Worm (Caenorhabditis elegans) whole organism, young adult: ENCODE measurements around the gene hch-1.

Experiments used
- T26A5.8 ChIP-seq: sonication (generic microtip); optimal IDR thresholded peaks from 2 replicates; lab custom pipeline; 2016; ENCODE audit warnings: missing genetic modification characterization, missing compliant biosample characterization
- Y79H2A.3 ChIP-seq: fragments of 200-800 bp; sonication (Bioruptor generic); conservative IDR thresholded peaks from 2 replicates; pipeline ENCODE4 v1.3.6; 2022; ENCODE audit warnings: missing genetic modification reagents, missing genetic modification characterization, missing compliant biosample characterization
- ZK185.1 ChIP-seq: sonication (generic microtip); optimal IDR thresholded peaks from 2 replicates; lab custom pipeline; 2016; ENCODE audit warnings: mild to moderate bottlenecking, missing genetic modification characterization, missing compliant biosample characterization; ENCODE audit not compliant: poor library complexity, severe bottlenecking
- ama-1 ChIP-seq, 3 experiments: fragments of 150-350 bp in 1 of 3; sonication (generic microtip) in 2 of 3; optimal IDR thresholded peaks; 2 replicates each; lab custom pipeline; 2014 to 2018; ENCODE audit warnings: missing biosample characterization in 2 of 3, missing genetic modification characterization in 2 of 3, missing genetic modification reagents in 2 of 3
- aptf-3 ChIP-seq: fragments of 200-800 bp; sonication (Bioruptor generic); IDR thresholded peaks from 2 replicates; pipeline ENCODE4 v1.3.6; 2022; ENCODE audit warnings: missing genetic modification characterization, missing compliant biosample characterization
- bed-1 ChIP-seq: fragments of 200-800 bp; sonication (Bioruptor generic); IDR thresholded peaks from 2 replicates; pipeline ENCODE4 v1.3.6; 2022; ENCODE audit warnings: missing genetic modification reagents, missing genetic modification characterization, missing compliant biosample characterization
- die-1 ChIP-seq: sonication (generic microtip); optimal IDR thresholded peaks from 2 replicates; lab custom pipeline; 2016; ENCODE audit warnings: missing genotype, mild to moderate bottlenecking, missing genetic modification characterization, missing compliant biosample characterization
- egrh-3 ChIP-seq: fragments of 200-800 bp; sonication (Bioruptor generic); IDR thresholded peaks from 2 replicates; pipeline ENCODE4 v1.3.6; 2022; ENCODE audit warnings: missing genetic modification reagents, missing genetic modification characterization, missing compliant biosample characterization
- ets-4 ChIP-seq: fragments of 200-800 bp; sonication (Bioruptor generic); optimal IDR thresholded peaks from 2 replicates; lab custom pipeline; 2018; ENCODE audit warnings: mild to moderate bottlenecking, missing genetic modification characterization, missing compliant biosample characterization
- hmg-1.2 ChIP-seq: fragments of 200-800 bp; sonication (Bioruptor generic); IDR thresholded peaks from 2 replicates; pipeline ENCODE4 v1.3.6; 2022; ENCODE audit warnings: missing genetic modification reagents, missing genetic modification characterization, missing compliant biosample characterization
- snpc-1.1 ChIP-seq: sonication (generic microtip); optimal IDR thresholded peaks from 2 replicates; lab custom pipeline; 2017; ENCODE audit warnings: missing genetic modification characterization, mild to moderate bottlenecking, missing compliant biosample characterization, antibody characterized with exemption, moderate library complexity, missing genotype, missing genetic modification reagents; ENCODE audit not compliant: insufficient read depth
- snpc-4 ChIP-seq, 5 experiments: fragments of 150-350 bp in 1 of 5; sonication (generic microtip) in 4 of 5; optimal IDR thresholded peaks; 2 replicates each; lab custom pipeline; 2014 to 2018; ENCODE audit warnings: missing genetic modification characterization in 5 of 5, missing biosample characterization in 3 of 5, antibody characterized with exemption in 2 of 5, mild to moderate bottlenecking in 2 of 5, missing compliant biosample characterization in 2 of 5, missing genotype in 2 of 5, moderate library complexity in 2 of 5, missing genetic modification reagents in 1 of 5
- unc-130 ChIP-seq: sonication (generic microtip); optimal IDR thresholded peaks from 2 replicates; lab custom pipeline; 2016; ENCODE audit warnings: missing genetic modification reagents, missing genetic modification characterization, missing compliant biosample characterization
- unc-62 ChIP-seq: fragments of 150-350 bp; optimal IDR thresholded peaks from 2 replicates; lab custom pipeline; 2014; ENCODE audit warnings: missing biosample characterization, missing genetic modification reagents, missing genetic modification characterization

DNA sequence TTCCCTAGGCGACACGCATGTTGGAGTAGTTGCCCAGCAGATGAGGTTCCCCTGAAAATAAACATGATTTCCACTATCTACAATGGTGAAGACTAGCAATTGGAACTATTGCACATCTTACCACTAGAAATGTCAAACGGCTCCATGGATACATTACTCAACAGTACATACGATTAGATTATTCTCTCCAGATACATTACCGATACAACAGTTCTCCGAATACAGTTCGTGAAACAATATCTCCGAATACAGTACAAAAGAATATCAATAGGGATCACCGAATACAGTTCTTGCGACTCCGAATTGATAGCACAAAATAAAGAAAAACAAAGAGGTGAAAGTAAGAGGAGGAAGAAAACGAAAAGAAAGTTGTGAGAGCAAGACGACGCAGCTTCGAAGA is 44.0 kb upstream of the hch-1 start, which contains the start of gene C05G5.7:
- TF ChIP-seq egrh-3 (GFP tag; lab: Robert Waterston, UW) (no peak), ama-1 (optimal IDR thresholded peaks at IDR 0.05; lab: Kevin White, UChicago) (no peak), ama-1 (GFP tag; optimal IDR thresholded peaks at IDR 0.05; lab: Kevin White, UChicago) (no peak), hmg-1.2 (GFP tag; lab: Robert Waterston, UW) (no peak), snpc-1.1 (tag; lab: Kevin White, UChicago) (no peak), die-1 (tag; lab: Kevin White, UChicago) (no peak), aptf-3 (GFP tag; lab: Robert Waterston, UW) (no peak), unc-62 (GFP tag; lab: Kevin White, UChicago) (no peak), Y79H2A.3 (GFP tag; lab: Robert Waterston, UW) (no peak), ets-4 (GFP tag; lab: Kevin White, UChicago) (no peak), T26A5.8 (tag; lab: Kevin White, UChicago) (no peak), ZK185.1 (no peak), snpc-4 (GFP tag; optimal IDR thresholded peaks at IDR 0.05; lab: Kevin White, UChicago) (no peak), snpc-4 (tag; optimal IDR thresholded peaks at IDR 0.05; lab: Kevin White, UChicago) (no peak), bed-1 (GFP tag; lab: Robert Waterston, UW) (no peak), unc-130 (GFP tag; lab: Kevin White, UChicago) (no peak)
